Worm (Caenorhabditis elegans): ENCODE results near the gene Y69A2AR.23.

Y69A2AR.23 gene

DNA sequence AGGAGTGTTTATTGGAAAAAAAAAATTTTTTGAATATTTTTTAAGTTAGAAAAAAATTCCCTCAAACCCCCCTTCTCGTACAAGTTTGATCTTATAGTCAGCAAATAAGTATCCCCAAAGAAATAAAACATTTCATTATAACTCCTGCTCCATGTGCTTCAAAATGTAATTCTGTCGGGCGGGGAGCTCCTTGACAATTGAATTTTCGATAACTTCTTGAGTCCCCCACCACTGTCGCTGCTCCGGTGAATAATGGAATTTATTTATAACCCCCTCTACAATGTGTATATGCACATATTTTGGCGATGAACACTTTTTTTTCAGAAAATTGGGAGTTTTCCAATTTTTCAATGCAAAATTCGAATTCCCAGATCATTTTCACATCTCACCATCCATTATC is 13.7 kb downstream of the Y69A2AR.23 start:
- no peak for TF ChIP-seq ceh-82 (tag; optimal IDR thresholded peaks at IDR 0.05)
- no peak for TF ChIP-seq sup-37 (GFP tag; optimal IDR thresholded peaks at IDR 0.05)
- TF ChIP-seq F16B12.6 (tag; optimal IDR thresholded peaks at IDR 0.05) = no peak

ce11 chrIV:2530285-2530684 is 21.2 kb downstream of the Y69A2AR.23 start:
- TF ChIP-seq snpc-4 (tag; optimal IDR thresholded peaks at IDR 0.05) (no peak), mab-9 (GFP tag; IDR thresholded peaks at IDR 0.05) (no peak), hpl-2 (GFP tag; optimal IDR thresholded peaks at IDR 0.05) (no peak)

- TF ChIP-seq aha-1 (tag; optimal IDR thresholded peaks at IDR 0.05) = no peak
- no peak for TF ChIP-seq nhr-84 (tag; optimal IDR thresholded peaks at IDR 0.05)
- no peak for TF ChIP-seq ztf-4 (tag; optimal IDR thresholded peaks at IDR 0.05)
- no peak for TF ChIP-seq lsy-2 (tag; optimal IDR thresholded peaks at IDR 0.05)
- no peak for TF ChIP-seq fkh-4 (tag; optimal IDR thresholded peaks at IDR 0.05; ENCODE audit: borderline replicate concordance)
- TF ChIP-seq F16B12.6 (tag; optimal IDR thresholded peaks at IDR 0.05) = no peak
- TF ChIP-seq fkh-8 (tag; optimal IDR thresholded peaks at IDR 0.05) = no peak
- no peak for TF ChIP-seq lin-35 (GFP tag; optimal IDR thresholded peaks at IDR 0.05)
- no peak for TF ChIP-seq nhr-28 (tag; optimal IDR thresholded peaks at IDR 0.05)
- TF ChIP-seq ets-5 (GFP tag; IDR thresholded peaks at IDR 0.05) = no peak
- no peak for TF ChIP-seq mab-9 (GFP tag; IDR thresholded peaks at IDR 0.05)
- TF ChIP-seq aly-2 (tag; optimal IDR thresholded peaks at IDR 0.05) = no peak
- no peak for TF ChIP-seq nhr-11 (tag; optimal IDR thresholded peaks at IDR 0.05)
These were observed 22.2 kb downstream of the Y69A2AR.23 start for ce11 chrIV:2529281-2529680.

DNA sequence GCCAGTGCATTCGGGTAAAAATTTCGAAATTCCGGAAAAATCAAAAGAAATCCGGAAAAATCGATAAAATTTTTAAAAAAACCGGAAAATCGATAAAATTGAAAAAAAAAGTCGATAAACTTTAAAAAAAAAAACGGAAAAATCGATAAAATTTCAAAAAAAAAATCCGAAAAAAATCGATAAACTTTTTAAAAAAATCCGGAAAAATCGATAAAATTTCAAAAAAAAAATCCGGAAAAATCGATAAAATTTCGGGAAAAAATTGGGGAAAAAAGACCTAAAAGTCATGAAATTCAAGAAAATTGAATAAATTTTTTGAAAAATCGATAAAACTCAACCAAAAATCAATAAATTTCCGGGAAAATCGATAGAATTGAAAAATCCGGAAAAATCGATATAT is 24.6 kb downstream of the Y69A2AR.23 start:
- TF ChIP-seq mep-1 (tag; optimal IDR thresholded peaks at IDR 0.05) = no peak
- no peak for TF ChIP-seq dsc-1 (tag; optimal IDR thresholded peaks at IDR 0.05)
- no peak for TF ChIP-seq nhr-85 (tag)
- TF ChIP-seq C34B4.2 (tag; optimal IDR thresholded peaks at IDR 0.05) = no peak
- TF ChIP-seq skn-1 (tag; optimal IDR thresholded peaks at IDR 0.05) = no peak
- no peak for TF ChIP-seq nhr-11 (tag; optimal IDR thresholded peaks at IDR 0.05)

DNA sequence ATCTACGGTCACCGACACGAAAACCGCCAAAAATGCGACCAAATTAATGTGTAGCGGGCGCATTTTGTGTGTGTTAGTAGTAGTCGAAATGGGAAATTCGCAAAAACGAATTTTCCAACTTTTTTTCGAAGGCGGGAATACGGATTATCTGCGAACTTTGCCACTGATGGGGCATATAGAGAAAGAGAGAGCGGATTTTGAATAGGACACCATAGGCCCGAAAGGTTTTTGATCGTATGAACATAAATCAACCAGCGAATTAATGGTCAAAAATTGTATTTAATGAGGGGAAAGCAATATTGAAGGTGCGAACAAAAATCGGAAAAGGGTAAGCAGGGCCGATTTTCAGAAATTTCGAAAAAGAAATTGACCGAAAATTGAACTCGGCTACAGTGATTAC is 43.7 kb downstream of the Y69A2AR.23 start, which contains the start of gene Y69A2AR.22:
Gene Y69A2AR.22 (minus strand): TSS at position 101 of the 400 bp plus-strand sequence.
- TF ChIP-seq hlh-17 (GFP tag; optimal IDR thresholded peaks at IDR 0.05; ENCODE audit: borderline replicate concordance) (no peak), nhr-71 (tag; optimal IDR thresholded peaks at IDR 0.05) (no peak), rnt-1 (tag; optimal IDR thresholded peaks at IDR 0.05) (no peak), lir-3 (tag; optimal IDR thresholded peaks at IDR 0.05; ENCODE audit: poor library complexity) (no peak), elt-2 (tag; optimal IDR thresholded peaks at IDR 0.05) (no peak), zip-4 (GFP tag; optimal IDR thresholded peaks at IDR 0.05) (no peak), fkh-10 (GFP tag; optimal IDR thresholded peaks at IDR 0.05) (no peak), C04F5.9 (tag; optimal IDR thresholded peaks at IDR 0.05) (no peak), ama-1 (optimal IDR thresholded peaks at IDR 0.05) (no peak), ztf-11 (tag; optimal IDR thresholded peaks at IDR 0.05) (no peak), ztf-4 (tag; optimal IDR thresholded peaks at IDR 0.05) (no peak), ces-1 (GFP tag; optimal IDR thresholded peaks at IDR 0.05) (no peak), ceh-8 (GFP tag; optimal IDR thresholded peaks at IDR 0.05) (no peak), alr-1 (tag; optimal IDR thresholded peaks at IDR 0.05; ENCODE audit: borderline replicate concordance) (no peak), aly-2 (tag; optimal IDR thresholded peaks at IDR 0.05) (no peak), hlh-4 (tag; optimal IDR thresholded peaks at IDR 0.05) (no peak), sptf-1 (tag; optimal IDR thresholded peaks at IDR 0.05) (no peak), nhr-47 (tag; optimal IDR thresholded peaks at IDR 0.05) (no peak)
